Worm (Caenorhabditis elegans) whole organism, midembryonic: Measurements from ENCODE around the gene C09G5.13.

Source experiments
- cog-1 ChIP-seq: sonication (generic microtip); optimal IDR thresholded peaks from 2 replicates; lab custom pipeline; 2016; ENCODE audit warnings: missing genetic modification characterization, missing compliant biosample characterization
- flt-1 ChIP-seq: fragments of 200-800 bp; sonication (Bioruptor generic); IDR thresholded peaks from 2 replicates; pipeline ENCODE4 v1.3.6; 2022; ENCODE audit warnings: missing genetic modification characterization, missing compliant biosample characterization
- tab-1 ChIP-seq: fragments of 200-800 bp; sonication (Bioruptor generic); IDR thresholded peaks from 2 replicates; pipeline ENCODE4 v1.3.6; 2022; ENCODE audit warnings: missing genetic modification characterization, missing compliant biosample characterization
- ztf-29 ChIP-seq: fragments of 200-800 bp; sonication (Bioruptor generic); IDR thresholded peaks from 2 replicates; pipeline ENCODE4 v1.3.6; 2022; ENCODE audit warnings: missing genetic modification reagents, missing genetic modification characterization, missing compliant biosample characterization

- TF ChIP-seq flt-1 (GFP tag; lab: Robert Waterston, UW) = no peak
- no peak for TF ChIP-seq ztf-29 (GFP tag; lab: Robert Waterston, UW)
- TF ChIP-seq cog-1 (tag; lab: Kevin White, UChicago) = no peak
- no peak for TF ChIP-seq tab-1 (GFP tag; lab: Robert Waterston, UW)
These were observed 32.3 kb upstream of the C09G5.13 start for ce11 chrII:10684954-10685353.
